Worm (Caenorhabditis elegans): Measurements from ENCODE around the gene F58F9.6.

ce11 chrIV:6201769-6202168 lies 35.6 kb downstream of the F58F9.6 start, which contains the start of gene tkr-2:
- TF ChIP-seq ztf-29 (GFP tag; IDR thresholded peaks at IDR 0.05): no peak
- TF ChIP-seq flt-1 (GFP tag; IDR thresholded peaks at IDR 0.05): no peak
- no peak for TF ChIP-seq ztf-23 (GFP tag; IDR thresholded peaks at IDR 0.05)
